Fruit fly (Drosophila melanogaster): Measurements from ENCODE around the gene Scp2.

Scp2 gene

DNA sequence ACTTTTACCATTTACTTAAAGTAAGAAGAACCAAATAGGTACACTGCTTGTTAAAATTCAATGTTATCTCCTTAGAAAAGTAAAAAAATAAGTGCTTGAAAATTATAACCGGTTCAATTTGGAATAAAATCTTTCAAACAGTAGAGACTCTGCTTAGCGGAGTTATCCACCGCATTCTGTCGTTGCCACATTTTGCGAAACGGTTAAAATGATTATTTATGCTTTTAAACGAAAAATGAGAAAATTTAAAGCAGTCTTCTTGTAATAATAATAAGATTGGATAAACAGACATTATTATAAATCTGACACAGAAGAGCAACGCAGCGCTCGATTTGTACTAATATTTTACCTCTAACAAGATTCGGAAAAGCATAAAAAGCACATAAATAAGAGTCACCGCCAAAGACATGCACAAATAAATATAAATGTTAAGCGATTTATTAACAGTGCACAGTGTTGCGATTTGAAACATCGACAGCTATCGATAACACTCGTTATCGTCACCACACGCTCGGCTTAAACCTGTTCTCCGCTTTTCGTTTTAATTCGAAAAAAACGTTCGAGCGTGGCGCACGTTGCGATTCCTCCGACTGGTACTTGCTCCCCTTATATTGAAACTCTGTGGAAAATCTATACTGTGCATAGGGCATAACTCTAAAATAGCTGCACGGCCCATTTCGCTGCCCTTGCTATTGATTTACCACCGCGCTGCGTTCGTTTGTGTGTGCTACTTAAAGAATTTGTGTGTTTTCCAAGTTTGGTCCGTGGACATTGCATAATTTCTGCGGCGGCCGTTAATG, 41.5 kb upstream of the Scp2 start, which contains the start of gene Fas1 (continued):
- no peak for TF ChIP-seq NC2α (GFP tag; optimal IDR thresholded peaks at IDR 0.05)
- TF ChIP-seq CG10654 (GFP tag; optimal IDR thresholded peaks at IDR 0.05): no peak
- TF ChIP-seq slbo (GFP tag; IDR thresholded peaks at IDR 0.05): no peak
- no peak for TF ChIP-seq CG10147 (GFP tag; optimal IDR thresholded peaks at IDR 0.05)
- peak; percentile 83 for TF ChIP-seq Jarid2 (GFP tag; optimal IDR thresholded peaks at IDR 0.05)
- peak; percentile 23 for TF ChIP-seq CG7987 (GFP tag; optimal IDR thresholded peaks at IDR 0.05)
- TF ChIP-seq CG2199 (GFP tag; IDR thresholded peaks at IDR 0.05): peak; percentile 80; the same call in 2 of the 3 replicates
- no peak for TF ChIP-seq Dek (tag; optimal IDR thresholded peaks at IDR 0.05)
- no peak for TF ChIP-seq GATAe (GFP tag; conservative IDR thresholded peaks at IDR 0.05)
- no peak for TF ChIP-seq sim (GFP tag; IDR thresholded peaks at IDR 0.05)
- no peak for TF ChIP-seq CG8359 (GFP tag; optimal IDR thresholded peaks at IDR 0.05; ENCODE audit: borderline replicate concordance)
- peak; percentile 27 for TF ChIP-seq sens (GFP tag)
- TF ChIP-seq CG8924 (tag; optimal IDR thresholded peaks at IDR 0.05): peak; percentile 4
- TF ChIP-seq sqz (GFP tag; optimal IDR thresholded peaks at IDR 0.05): peak; percentile 77
- TF ChIP-seq eve (GFP tag; optimal IDR thresholded peaks at IDR 0.05): no peak
- TF ChIP-seq twi (tag; optimal IDR thresholded peaks at IDR 0.05): no peak
- no peak for TF ChIP-seq Side (GFP tag; optimal IDR thresholded peaks at IDR 0.05)
- no peak for TF ChIP-seq CG43689 (GFP tag; IDR thresholded peaks at IDR 0.05)
- TF ChIP-seq Dip2 (GFP tag; IDR thresholded peaks at IDR 0.05): no peak
- TF ChIP-seq CG18599 (GFP tag; optimal IDR thresholded peaks at IDR 0.05): peak; percentile 0
- TF ChIP-seq CG7839 (tag; optimal IDR thresholded peaks at IDR 0.05): no peak
- TF ChIP-seq crol (GFP tag; IDR thresholded peaks at IDR 0.05): no peak
- no peak for TF ChIP-seq CG11504 (tag; optimal IDR thresholded peaks at IDR 0.05)
- TF ChIP-seq CG15269 (tag; optimal IDR thresholded peaks at IDR 0.05): no peak
- no peak for TF ChIP-seq so (GFP tag; IDR thresholded peaks at IDR 0.05)
- TF ChIP-seq lola (GFP tag; optimal IDR thresholded peaks at IDR 0.05): peak in 1 of 3 experiments; percentile 13
- TF ChIP-seq CG6813 (GFP tag; optimal IDR thresholded peaks at IDR 0.05): no peak
- TF ChIP-seq Nf-YA (GFP tag; IDR thresholded peaks at IDR 0.05): 0 out of 2 replicates have a peak, but pooled peaks have one; percentile 16
- no peak for TF ChIP-seq lilli (GFP tag; optimal IDR thresholded peaks at IDR 0.05)
- peak; percentile 53 for TF ChIP-seq CG17186 (GFP tag; optimal IDR thresholded peaks at IDR 0.05)
- TF ChIP-seq yki (optimal IDR thresholded peaks at IDR 0.05): no peak
- TF ChIP-seq Blimp-1 (GFP tag; optimal IDR thresholded peaks at IDR 0.05): no peak
- TF ChIP-seq CG12219 (GFP tag; optimal IDR thresholded peaks at IDR 0.05): no peak
- no peak for TF ChIP-seq CG33213 (GFP tag; optimal IDR thresholded peaks at IDR 0.05)
- no peak for TF ChIP-seq dan (GFP tag; IDR thresholded peaks at IDR 0.05)
- no peak for TF ChIP-seq CG9437 (GFP tag; optimal IDR thresholded peaks at IDR 0.05)
- TF ChIP-seq ham (GFP tag; IDR thresholded peaks at IDR 0.05): no peak
- no peak for TF ChIP-seq CG4820 (GFP tag; optimal IDR thresholded peaks at IDR 0.05)
- TF ChIP-seq pnt (GFP tag; optimal IDR thresholded peaks at IDR 0.05): no peak
- no peak for TF ChIP-seq sisA (GFP tag; IDR thresholded peaks at IDR 0.05)
- TF ChIP-seq jing (GFP tag; optimal IDR thresholded peaks at IDR 0.05): no peak
- peak in 1 of 2 experiments; percentile 83 for TF ChIP-seq Pdp1 (GFP tag; optimal IDR thresholded peaks at IDR 0.05)
- peak; percentile 5 for TF ChIP-seq CG17359 (tag; optimal IDR thresholded peaks at IDR 0.05)
- no peak for TF ChIP-seq ssp (GFP tag; IDR thresholded peaks at IDR 0.05)
- peak; percentile 70 for TF ChIP-seq CG7963 (GFP tag; IDR thresholded peaks at IDR 0.05; ENCODE audit: partially characterized antibody)
- TF ChIP-seq chinmo (GFP tag; IDR thresholded peaks at IDR 0.05; ENCODE audit: partially characterized antibody): no peak; the same call in 3 of the 4 replicates
- no peak for TF ChIP-seq CG10321 (GFP tag; IDR thresholded peaks at IDR 0.05)
- no peak for TF ChIP-seq rib (GFP tag; IDR thresholded peaks at IDR 0.05)
- TF ChIP-seq chm (GFP tag; IDR thresholded peaks at IDR 0.05): peak; percentile 54; the same call in 1 of the 2 replicates
- TF ChIP-seq Hr39 (optimal IDR thresholded peaks at IDR 0.05): no peak
